Worm (Caenorhabditis elegans) whole organism, L4/young adult: Measurements from ENCODE around the gene srv-9.

Experiments used
- dao-5 ChIP-seq: sonication (generic microtip); optimal IDR thresholded peaks from 2 replicates; lab custom pipeline; 2016; ENCODE audit warnings: missing genotype, missing genetic modification characterization, moderate library complexity, missing compliant biosample characterization
- him-1 ChIP-seq: sonication (generic microtip); optimal IDR thresholded peaks from 2 replicates; lab custom pipeline; 2016; ENCODE audit warnings: missing genotype, missing genetic modification reagents, missing genetic modification characterization, missing compliant biosample characterization

DNA sequence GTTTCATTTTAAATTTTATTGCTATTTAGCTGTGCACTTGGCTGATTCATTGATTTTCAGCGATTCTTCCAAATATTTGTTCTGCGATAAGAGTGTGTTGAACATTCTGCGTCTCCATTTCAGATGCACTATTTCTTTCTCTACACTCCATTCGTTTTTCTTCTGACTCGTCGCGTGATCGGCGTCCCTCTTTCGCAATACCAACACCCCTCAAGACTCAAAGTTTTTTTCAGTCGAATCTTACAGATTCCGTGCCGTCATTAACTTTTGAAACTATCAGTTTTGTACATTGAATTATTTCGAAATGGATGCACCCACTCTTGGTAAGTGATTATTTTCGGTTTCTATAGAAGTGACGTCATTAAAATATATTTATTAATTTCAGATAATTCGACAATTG, 40.0 kb upstream of the srv-9 start, which contains the start of gene frm-10:
- TF ChIP-seq him-1 (tag; lab: Kevin White, UChicago) = no peak
- TF ChIP-seq dao-5 (tag; lab: Kevin White, UChicago) = no peak
